Fruit fly (Drosophila melanogaster) whole organism, adult: ENCODE results near the gene tkv.

Experiments used
- CG14711 ChIP-seq: fragments of 200-800 bp; sonication (Bioruptor generic); optimal IDR thresholded peaks from 2 replicates; lab custom pipeline; 2018; ENCODE audit warnings: missing biosample characterization, mild to moderate bottlenecking, missing genetic modification characterization, moderate library complexity
- CG1620 ChIP-seq: fragments of 200-800 bp; sonication (Bioruptor generic); optimal IDR thresholded peaks from 2 replicates; lab custom pipeline; 2016; ENCODE audit warnings: missing biosample characterization, missing genetic modification characterization
- CG5204 ChIP-seq: fragments of 200-800 bp; sonication (Bioruptor generic); optimal IDR thresholded peaks from 2 replicates; lab custom pipeline; 2016; ENCODE audit warnings: missing biosample characterization, missing genetic modification characterization
- CG7045 ChIP-seq: fragments of 200-800 bp; sonication (Bioruptor generic); optimal IDR thresholded peaks from 2 replicates; lab custom pipeline; 2017; ENCODE audit warnings: missing biosample characterization, mild to moderate bottlenecking, missing genetic modification characterization
- CG7101 ChIP-seq: fragments of 200-800 bp; sonication (Bioruptor generic); optimal IDR thresholded peaks from 2 replicates; lab custom pipeline; 2018; ENCODE audit warnings: missing biosample characterization, mild to moderate bottlenecking, missing genetic modification characterization, moderate library complexity
- Clk ChIP-seq: fragments of 200-800 bp; sonication (Bioruptor generic); optimal IDR thresholded peaks from 2 replicates; lab custom pipeline; 2017; ENCODE audit warnings: missing biosample characterization, missing genetic modification characterization
- Mnt ChIP-seq: fragments of 200-800 bp; sonication (Bioruptor generic); optimal IDR thresholded peaks from 2 replicates; lab custom pipeline; 2016; ENCODE audit warnings: missing biosample characterization, mild to moderate bottlenecking, missing genetic modification characterization
- cnc ChIP-seq, 2 experiments: fragments of >200 bp; optimal IDR thresholded peaks; 2 replicates each; lab custom pipeline; 2017
- ovo ChIP-seq: fragments of 200-800 bp; sonication (Bioruptor generic); optimal IDR thresholded peaks from 2 replicates; lab custom pipeline; 2016; ENCODE audit warnings: missing biosample characterization, missing genetic modification characterization
- tj ChIP-seq: fragments of 200-800 bp; sonication (Bioruptor generic); optimal IDR thresholded peaks from 3 replicates; lab custom pipeline; 2017; ENCODE audit warnings: missing biosample characterization, mild to moderate bottlenecking, missing genetic modification characterization, moderate library complexity
- toe ChIP-seq: fragments of 200-800 bp; sonication (Bioruptor generic); optimal IDR thresholded peaks from 2 replicates; lab custom pipeline; 2016; ENCODE audit warnings: missing biosample characterization, missing genetic modification characterization

DNA sequence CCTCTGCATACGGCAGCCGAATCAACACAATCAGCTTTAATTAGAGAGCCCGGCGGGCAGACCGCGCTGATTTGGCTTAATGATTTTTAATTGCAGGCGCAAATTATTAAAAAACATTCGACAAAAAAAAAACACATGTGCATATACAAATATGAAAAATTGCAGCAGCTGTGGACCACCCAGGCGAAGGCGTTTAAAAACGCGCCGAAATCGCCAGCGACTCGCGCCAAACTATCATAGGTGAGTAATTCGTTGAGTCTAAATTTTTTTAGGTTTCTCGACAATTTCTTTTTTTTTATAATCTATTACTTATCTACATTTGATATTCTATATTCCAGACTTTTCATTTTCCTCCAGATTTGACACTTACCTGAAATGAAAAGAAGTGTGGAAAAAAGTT, 41.9 kb downstream of the tkv start:
- TF ChIP-seq Mnt (GFP tag; lab: Kevin White, UChicago) = no peak
- no peak for TF ChIP-seq CG1620
- no peak for TF ChIP-seq CG7101 (tag; lab: Kevin White, UChicago)
- TF ChIP-seq CG7045 (GFP tag; lab: Kevin White, UChicago) = no peak
- TF ChIP-seq tj = no peak
- no peak for TF ChIP-seq Clk
- no peak for TF ChIP-seq CG5204 (GFP tag; lab: Kevin White, UChicago)
- TF ChIP-seq ovo (GFP tag; lab: Kevin White, UChicago) = no peak
- no peak for TF ChIP-seq toe (GFP tag; lab: Kevin White, UChicago)
- no peak for TF ChIP-seq CG14711
- TF ChIP-seq cnc (optimal IDR thresholded peaks at IDR 0.05; lab: Kevin White, UChicago) = no peak
